Worm (Caenorhabditis elegans) whole organism, L2 larva: ENCODE results near the gene dnj-25.

Experiments
- alr-1 ChIP-seq: fragments of 150-350 bp; optimal IDR thresholded peaks from 2 replicates; lab custom pipeline; 2014; ENCODE audit warnings: missing biosample characterization, missing genetic modification characterization
- nhr-21 ChIP-seq: fragments of 150-350 bp; optimal IDR thresholded peaks from 2 replicates; lab custom pipeline; 2014; ENCODE audit warnings: missing biosample characterization, missing genetic modification characterization
- nhr-237 ChIP-seq: fragments of 150-350 bp; optimal IDR thresholded peaks from 2 replicates; lab custom pipeline; 2014; ENCODE audit warnings: missing biosample characterization, missing genetic modification characterization
- sem-4 ChIP-seq: fragments of 150-350 bp; optimal IDR thresholded peaks from 2 replicates; lab custom pipeline; 2014; ENCODE audit warnings: missing biosample characterization, missing genetic modification reagents, missing genetic modification characterization
- zag-1 ChIP-seq: fragments of 150-350 bp; optimal IDR thresholded peaks from 2 replicates; lab custom pipeline; 2014; ENCODE audit warnings: missing biosample characterization, missing genetic modification characterization
- ztf-11 ChIP-seq: sonication (generic microtip); optimal IDR thresholded peaks from 2 replicates; lab custom pipeline; 2017; ENCODE audit warnings: missing biosample characterization, missing genetic modification characterization
- ztf-4 ChIP-seq: fragments of 150-350 bp; optimal IDR thresholded peaks from 2 replicates; lab custom pipeline; 2014; ENCODE audit warnings: missing biosample characterization, missing genetic modification characterization

- TF ChIP-seq alr-1 (tag; lab: Kevin White, UChicago) = no peak
- TF ChIP-seq zag-1 (tag; lab: Kevin White, UChicago) = no peak
- no peak for TF ChIP-seq nhr-237 (tag; lab: Kevin White, UChicago)
- TF ChIP-seq ztf-4 = no peak
- no peak for TF ChIP-seq nhr-21 (tag; lab: Kevin White, UChicago)
- no peak for TF ChIP-seq sem-4 (tag; lab: Kevin White, UChicago)
- no peak for TF ChIP-seq ztf-11 (tag; lab: Kevin White, UChicago)
These were observed 16.7 kb downstream of the dnj-25 start for ce11 chrV:20727458-20727857.
